Fruit fly (Drosophila melanogaster) whole organism: Measurements from ENCODE around the gene CG45307.

Experiments used
- CG8478 ChIP-seq: fragments of >200 bp; optimal IDR thresholded peaks from 2 replicates; lab custom pipeline; 2018; ENCODE audit warnings: inconsistent platforms
- Dll ChIP-seq: fragments of >200 bp; optimal IDR thresholded peaks from 2 replicates; lab custom pipeline; 2017
- EcR ChIP-seq, 2 experiments: fragments of >200 bp; optimal IDR thresholded peaks; 2 replicates each; lab custom pipeline; 2017; ENCODE audit warnings: missing biosample characterization in 2 of 2, missing genetic modification characterization in 2 of 2, missing genetic modification reagents in 2 of 2
- pan ChIP-seq: fragments of >200 bp; optimal IDR thresholded peaks from 2 replicates; lab custom pipeline; 2017
- psq ChIP-seq: fragments of >200 bp; optimal IDR thresholded peaks from 2 replicates; lab custom pipeline; 2017
- usp ChIP-seq: fragments of >200 bp; optimal IDR thresholded peaks from 2 replicates; lab custom pipeline; 2017; ENCODE audit warnings: missing biosample characterization, missing genetic modification characterization, mixed read lengths

CG45307 gene

dm6 chr2L:8752022-8752421 lies at the start of gene CG45307, which contains the start of gene CG12438:
TSS of gene CG45307 (minus strand) at chr2L:8752122.
TSS of gene CG12438 (plus strand) at chr2L:8752285.
- no peak for TF ChIP-seq CG8478 (lab: Kevin White, UChicago)
- no peak for TF ChIP-seq psq (lab: Kevin White, UChicago)
- no peak for TF ChIP-seq Dll (lab: Kevin White, UChicago)
- no peak for TF ChIP-seq EcR (GFP tag; optimal IDR thresholded peaks at IDR 0.05; lab: Kevin White, UChicago)
- TF ChIP-seq pan (lab: Kevin White, UChicago) = no peak

- TF ChIP-seq usp (GFP tag; lab: Kevin White, UChicago) = no peak
- TF ChIP-seq EcR (GFP tag; optimal IDR thresholded peaks at IDR 0.05; lab: Kevin White, UChicago) = no peak
- no peak for TF ChIP-seq CG8478 (lab: Kevin White, UChicago)
- TF ChIP-seq psq (lab: Kevin White, UChicago) = no peak
- TF ChIP-seq Dll (lab: Kevin White, UChicago) = no peak
- TF ChIP-seq pan (lab: Kevin White, UChicago) = no peak
Measured at dm6 chr2L:8799009-8799408, 47.1 kb upstream of the CG45307 start.

DNA sequence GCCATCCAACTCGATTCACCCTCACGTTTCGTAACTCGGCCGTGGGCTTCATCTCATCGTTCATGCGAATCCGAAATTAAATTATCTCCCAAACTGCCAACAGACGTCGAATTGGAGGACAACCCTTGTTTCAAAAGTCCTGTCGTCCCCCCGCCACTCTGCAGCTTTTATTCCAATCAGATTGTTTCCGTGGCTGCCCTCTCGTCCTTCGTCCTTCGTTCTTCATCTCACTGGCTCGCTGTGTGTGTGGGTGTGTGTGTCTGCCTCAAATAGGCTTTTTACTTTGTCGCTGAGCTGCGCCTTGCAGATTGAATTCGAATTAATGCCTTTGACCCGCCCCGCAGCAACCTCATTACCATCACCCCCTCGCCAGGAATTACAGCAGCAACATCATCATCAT lies 42.2 kb upstream of the CG45307 start:
- TF ChIP-seq EcR (GFP tag; optimal IDR thresholded peaks at IDR 0.05; lab: Kevin White, UChicago) = no peak
- no peak for TF ChIP-seq Dll (lab: Kevin White, UChicago)
- no peak for TF ChIP-seq usp (GFP tag; lab: Kevin White, UChicago)
- no peak for TF ChIP-seq pan (lab: Kevin White, UChicago)
- TF ChIP-seq psq (lab: Kevin White, UChicago) = no peak
- no peak for TF ChIP-seq CG8478 (lab: Kevin White, UChicago)

- TF ChIP-seq pan (lab: Kevin White, UChicago) (no peak), Dll (lab: Kevin White, UChicago) (no peak), CG8478 (lab: Kevin White, UChicago) (no peak), usp (GFP tag; lab: Kevin White, UChicago) (no peak), EcR (GFP tag; optimal IDR thresholded peaks at IDR 0.05; lab: Kevin White, UChicago) (no peak), psq (lab: Kevin White, UChicago) (no peak)
Measured at dm6 chr2L:8791703-8792102, 39.8 kb upstream of the CG45307 start.

- TF ChIP-seq CG8478 (lab: Kevin White, UChicago) (no peak), Dll (lab: Kevin White, UChicago) (no peak), usp (GFP tag; lab: Kevin White, UChicago) (no peak), pan (lab: Kevin White, UChicago) (no peak), psq (lab: Kevin White, UChicago) (no peak), EcR (GFP tag; optimal IDR thresholded peaks at IDR 0.05; lab: Kevin White, UChicago) (no peak)
Measured at dm6 chr2L:8787575-8787974, 35.7 kb upstream of the CG45307 start.

DNA sequence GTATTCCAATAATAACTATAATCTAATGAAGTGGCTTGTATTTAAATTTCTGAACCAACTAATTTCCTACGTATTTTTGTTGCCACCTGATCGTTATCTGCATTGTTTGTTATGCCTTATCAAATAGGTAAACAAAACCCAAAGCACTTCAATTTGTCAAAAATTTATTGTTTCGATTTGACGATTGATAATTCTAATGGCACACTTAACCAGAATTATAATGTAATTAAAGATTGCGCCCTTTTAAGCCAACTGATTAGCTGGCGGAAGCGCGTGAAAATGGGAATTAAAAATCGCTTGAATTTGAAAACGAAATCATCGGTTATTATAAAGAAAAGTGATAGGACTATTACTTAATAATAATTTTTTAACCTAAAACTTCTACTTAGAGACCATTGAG lies 32.8 kb upstream of the CG45307 start:
- TF ChIP-seq pan (lab: Kevin White, UChicago) (no peak), EcR (GFP tag; optimal IDR thresholded peaks at IDR 0.05; lab: Kevin White, UChicago) (no peak), CG8478 (lab: Kevin White, UChicago) (no peak), Dll (lab: Kevin White, UChicago) (no peak), usp (GFP tag; lab: Kevin White, UChicago) (no peak), psq (lab: Kevin White, UChicago) (no peak)

DNA sequence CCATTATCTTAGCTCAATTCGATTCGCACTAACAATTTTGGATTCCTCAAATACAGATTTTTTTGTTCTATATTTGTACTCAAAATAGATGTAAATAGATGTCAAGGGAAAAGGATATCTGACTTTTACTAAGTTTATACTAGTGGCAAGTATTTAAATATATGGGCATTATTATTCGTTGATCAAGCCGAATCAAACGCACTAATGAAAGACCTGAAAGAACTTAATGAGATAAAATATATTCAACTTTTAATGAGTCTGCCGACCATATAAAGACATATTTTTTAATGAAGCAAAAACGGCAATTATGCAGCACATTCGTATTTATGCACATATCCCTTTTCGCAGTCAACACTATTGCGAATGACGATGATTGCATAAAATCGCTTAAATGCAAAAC lies 30.5 kb upstream of the CG45307 start, which contains the start of gene CG42710:
CG42710 (minus strand) TSS at position 101 of the 400 bp plus-strand sequence.
- no peak for TF ChIP-seq usp (GFP tag; lab: Kevin White, UChicago)
- TF ChIP-seq EcR (GFP tag; optimal IDR thresholded peaks at IDR 0.05; lab: Kevin White, UChicago) = no peak
- no peak for TF ChIP-seq Dll (lab: Kevin White, UChicago)
- no peak for TF ChIP-seq psq (lab: Kevin White, UChicago)
- TF ChIP-seq pan (lab: Kevin White, UChicago) = no peak
- TF ChIP-seq CG8478 (lab: Kevin White, UChicago) = no peak

DNA sequence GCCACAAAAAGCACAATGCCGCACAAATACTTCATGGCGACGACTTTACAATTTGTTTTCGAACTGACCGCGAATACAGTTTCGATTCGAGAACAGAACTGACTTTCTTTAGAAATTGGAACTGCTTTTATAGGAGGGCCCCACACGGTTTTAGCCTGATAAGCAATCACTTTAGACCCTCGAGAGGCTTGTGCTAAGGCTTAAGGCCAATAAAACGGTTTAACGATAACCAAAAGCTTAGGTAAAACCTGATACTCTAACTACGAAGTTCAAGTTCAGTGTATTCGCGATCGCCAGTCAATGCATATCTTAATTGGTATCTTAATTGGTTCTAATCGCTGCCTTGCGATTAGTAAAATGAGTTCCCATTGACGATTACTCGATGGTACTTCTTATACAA lies 29.2 kb upstream of the CG45307 start, which contains the start of gene LManVI:
LManVI (minus strand) TSS at position 101 of the 400 bp plus-strand sequence.
- TF ChIP-seq psq (lab: Kevin White, UChicago) = no peak
- TF ChIP-seq CG8478 (lab: Kevin White, UChicago) = no peak
- no peak for TF ChIP-seq pan (lab: Kevin White, UChicago)
- no peak for TF ChIP-seq Dll (lab: Kevin White, UChicago)
- TF ChIP-seq usp (GFP tag; lab: Kevin White, UChicago) = no peak
- TF ChIP-seq EcR (GFP tag; optimal IDR thresholded peaks at IDR 0.05; lab: Kevin White, UChicago) = no peak

DNA sequence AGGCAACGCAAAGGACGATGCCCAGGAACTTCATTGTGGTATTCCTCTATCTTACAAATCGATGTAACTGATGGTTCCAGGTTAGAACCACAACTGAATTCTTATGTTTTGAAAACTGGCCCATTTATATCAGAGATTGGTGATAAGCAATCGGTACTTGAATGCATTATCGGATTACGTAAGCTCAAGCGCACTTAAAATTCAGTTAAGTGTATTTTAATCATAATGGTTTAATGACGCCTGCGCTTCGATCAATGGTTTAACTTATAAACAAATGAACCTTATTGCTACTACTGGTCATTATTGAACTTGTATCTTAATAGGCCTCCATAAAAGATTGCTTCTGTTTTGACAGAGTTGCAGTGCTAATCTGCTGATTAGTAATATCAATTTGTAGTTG lies 24.2 kb upstream of the CG45307 start, which contains the start of gene LManV:
LManV (minus strand) TSS at position 101 of the 400 bp plus-strand sequence.
- TF ChIP-seq EcR (GFP tag; optimal IDR thresholded peaks at IDR 0.05; lab: Kevin White, UChicago) = no peak
- no peak for TF ChIP-seq psq (lab: Kevin White, UChicago)

dm6 chr2L:8772244-8772643 lies 20.3 kb upstream of the CG45307 start, which contains the start of gene LManIV:
TSS of gene LManIV (minus strand) at chr2L:8772344.
- TF ChIP-seq Dll (lab: Kevin White, UChicago) (no peak), psq (lab: Kevin White, UChicago) (no peak), usp (GFP tag; lab: Kevin White, UChicago) (no peak), EcR (GFP tag; optimal IDR thresholded peaks at IDR 0.05; lab: Kevin White, UChicago) (no peak), pan (lab: Kevin White, UChicago) (no peak), CG8478 (lab: Kevin White, UChicago) (no peak)

DNA sequence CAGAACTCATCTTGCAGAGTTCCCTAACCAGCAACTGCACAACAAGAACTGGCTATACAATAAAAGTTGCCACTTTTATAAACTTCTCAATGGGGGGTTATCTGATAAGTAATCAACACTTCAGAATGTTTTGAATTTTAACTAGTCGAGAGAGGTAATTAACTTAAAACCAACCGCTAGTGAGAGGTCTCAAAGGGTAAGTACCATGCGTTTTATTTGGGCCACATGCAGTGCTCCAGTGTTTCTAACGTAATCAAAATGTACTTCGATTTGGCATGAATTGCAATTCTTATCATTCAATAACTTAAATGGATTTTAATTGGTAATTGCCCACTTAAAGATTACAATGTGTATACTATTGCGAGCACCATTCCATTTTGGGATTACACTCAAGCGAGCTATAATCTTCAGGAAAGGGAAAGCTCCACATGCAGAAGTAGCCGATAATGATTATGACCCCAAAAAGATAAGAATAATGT lies 16.8 kb upstream of the CG45307 start, which contains the start of gene LManIII:
LManIII (minus strand) TSS at position 51 of the 479 bp plus-strand sequence.
- TF ChIP-seq psq (lab: Kevin White, UChicago) = no peak
- no peak for TF ChIP-seq CG8478 (lab: Kevin White, UChicago)
- no peak for TF ChIP-seq EcR (GFP tag; optimal IDR thresholded peaks at IDR 0.05; lab: Kevin White, UChicago)
- no peak for TF ChIP-seq usp (GFP tag; lab: Kevin White, UChicago)
- TF ChIP-seq pan (lab: Kevin White, UChicago) = no peak
- no peak for TF ChIP-seq Dll (lab: Kevin White, UChicago)
